Worm (Caenorhabditis elegans) whole organism, late embryonic: ENCODE data around the gene clec-240.

ENCODE experiments used
- K02D7.2 ChIP-seq: sonication (generic microtip); optimal IDR thresholded peaks from 2 replicates; lab custom pipeline; 2017; ENCODE audit warnings: mild to moderate bottlenecking, missing genetic modification characterization, missing compliant biosample characterization
- elt-2 ChIP-seq: sonication (generic microtip); optimal IDR thresholded peaks from 2 replicates; lab custom pipeline; 2016; ENCODE audit warnings: missing genetic modification reagents, missing genetic modification characterization, missing compliant biosample characterization
- elt-4 ChIP-seq: sonication (generic microtip); optimal IDR thresholded peaks from 2 replicates; lab custom pipeline; 2016; ENCODE audit warnings: missing genetic modification characterization, missing compliant biosample characterization
- fkh-10 ChIP-seq: fragments of 150-350 bp; optimal IDR thresholded peaks from 2 replicates; lab custom pipeline; 2014; ENCODE audit warnings: missing biosample characterization, missing genetic modification reagents, missing genetic modification characterization
- lin-11 ChIP-seq: fragments of 200-800 bp; sonication (Bioruptor generic); optimal IDR thresholded peaks from 2 replicates; lab custom pipeline; 2018; ENCODE audit warnings: mild to moderate bottlenecking, missing genetic modification characterization, missing compliant biosample characterization
- nfya-1 ChIP-seq: sonication (generic microtip); optimal IDR thresholded peaks from 2 replicates; lab custom pipeline; 2017; ENCODE audit warnings: missing genetic modification characterization, mild to moderate bottlenecking, missing compliant biosample characterization, antibody characterized with exemption, moderate library complexity
- pag-3 ChIP-seq: sonication (generic microtip); optimal IDR thresholded peaks from 2 replicates; lab custom pipeline; 2016; ENCODE audit warnings: missing compliant biosample characterization, missing genetic modification characterization, borderline replicate concordance
- pha-4 ChIP-seq: fragments of 150-350 bp; optimal IDR thresholded peaks from 2 replicates; lab custom pipeline; 2018; ENCODE audit warnings: missing biosample characterization, missing genetic modification reagents, missing genetic modification characterization
- ref-2 ChIP-seq: sonication (generic microtip); optimal IDR thresholded peaks from 2 replicates; lab custom pipeline; 2016; ENCODE audit warnings: missing genetic modification characterization, missing compliant biosample characterization
- unc-42 ChIP-seq: sonication (generic microtip); optimal IDR thresholded peaks from 2 replicates; lab custom pipeline; 2016; ENCODE audit warnings: missing genotype, missing genetic modification characterization, missing compliant biosample characterization

ce11 chrV:17026289-17026688, 16.5 kb downstream of the clec-240 start, which contains the start of gene F49H6.15:
- no peak for TF ChIP-seq K02D7.2
- TF ChIP-seq nfya-1 (tag; lab: Kevin White, UChicago), result no peak
- TF ChIP-seq elt-2, result no peak
- TF ChIP-seq pag-3 (tag; lab: Kevin White, UChicago), result no peak
- TF ChIP-seq ref-2, result no peak
- TF ChIP-seq lin-11 (tag; lab: Kevin White, UChicago), result no peak
- no peak for TF ChIP-seq elt-4
- no peak for TF ChIP-seq fkh-10
- TF ChIP-seq pha-4 (tag; lab: Kevin White, UChicago), result no peak
- TF ChIP-seq unc-42 (tag; lab: Kevin White, UChicago), result no peak
